Worm (Caenorhabditis elegans) whole organism, young adult: Measurements from ENCODE around the gene trap-3.

Source experiments
- B0035.1 ChIP-seq: sonication (generic microtip); optimal IDR thresholded peaks from 2 replicates; lab custom pipeline; 2016; ENCODE audit warnings: missing genetic modification characterization, mild to moderate bottlenecking, missing compliant biosample characterization, missing genotype, missing genetic modification reagents
- B0261.1 ChIP-seq: sonication (generic microtip); optimal IDR thresholded peaks from 2 replicates; lab custom pipeline; 2016; ENCODE audit warnings: mild to moderate bottlenecking, missing genetic modification characterization, moderate library complexity, missing compliant biosample characterization
- B0336.3 ChIP-seq: fragments of 200-800 bp; sonication (Bioruptor generic); IDR thresholded peaks from 2 replicates; pipeline ENCODE4 v1.3.6; 2022; ENCODE audit warnings: missing genetic modification characterization, missing compliant biosample characterization
- C17E4.6 ChIP-seq: fragments of 200-800 bp; sonication (Bioruptor generic); IDR thresholded peaks from 2 replicates; pipeline ENCODE4 v1.3.6; 2022; ENCODE audit warnings: missing genetic modification reagents, missing genetic modification characterization, missing compliant biosample characterization
- F10E7.11 ChIP-seq: sonication (generic microtip); optimal IDR thresholded peaks from 2 replicates; lab custom pipeline; 2017; ENCODE audit warnings: mild to moderate bottlenecking, missing genetic modification characterization, moderate library complexity, missing compliant biosample characterization
- F22D6.2 ChIP-seq: sonication (generic microtip); optimal IDR thresholded peaks from 2 replicates; lab custom pipeline; 2016; ENCODE audit warnings: mild to moderate bottlenecking, missing genetic modification characterization, missing compliant biosample characterization
- F33H1.4 ChIP-seq: fragments of 200-800 bp; sonication (Bioruptor generic); IDR thresholded peaks from 2 replicates; pipeline ENCODE4 v1.3.6; 2022; ENCODE audit warnings: missing genetic modification reagents, missing genetic modification characterization, missing compliant biosample characterization
- F49E8.2 ChIP-seq: sonication (generic microtip); optimal IDR thresholded peaks from 3 replicates; lab custom pipeline; 2017; ENCODE audit warnings: missing genetic modification characterization, mild to moderate bottlenecking, missing compliant biosample characterization, antibody characterized with exemption, moderate library complexity; ENCODE audit not compliant: insufficient read depth
- F57C9.4 ChIP-seq: sonication (generic microtip); optimal IDR thresholded peaks from 2 replicates; lab custom pipeline; 2017; ENCODE audit warnings: mild to moderate bottlenecking, missing genetic modification characterization, missing compliant biosample characterization
- T07F8.4 ChIP-seq: sonication (generic microtip); optimal IDR thresholded peaks from 2 replicates; lab custom pipeline; 2016; ENCODE audit warnings: mild to moderate bottlenecking, missing genetic modification characterization, moderate library complexity, missing compliant biosample characterization
- Y53G8AR.9 ChIP-seq: fragments of 200-800 bp; sonication (Bioruptor generic); conservative IDR thresholded peaks from 2 replicates; pipeline ENCODE4 v1.3.6; 2022; ENCODE audit warnings: missing genetic modification reagents, missing genetic modification characterization, missing compliant biosample characterization
- Y79H2A.3 ChIP-seq: fragments of 200-800 bp; sonication (Bioruptor generic); conservative IDR thresholded peaks from 2 replicates; pipeline ENCODE4 v1.3.6; 2022; ENCODE audit warnings: missing genetic modification reagents, missing genetic modification characterization, missing compliant biosample characterization
- ZK185.1 ChIP-seq: sonication (generic microtip); optimal IDR thresholded peaks from 2 replicates; lab custom pipeline; 2016; ENCODE audit warnings: mild to moderate bottlenecking, missing genetic modification characterization, missing compliant biosample characterization; ENCODE audit not compliant: poor library complexity, severe bottlenecking
- ama-1 ChIP-seq, 3 experiments: fragments of 150-350 bp in 1 of 3; sonication (generic microtip) in 2 of 3; optimal IDR thresholded peaks; 2 replicates each; lab custom pipeline; 2014 to 2018; ENCODE audit warnings: missing biosample characterization in 2 of 3, missing genetic modification characterization in 2 of 3, missing genetic modification reagents in 2 of 3
- athp-1 ChIP-seq: sonication (generic microtip); optimal IDR thresholded peaks from 2 replicates; lab custom pipeline; 2017; ENCODE audit warnings: mild to moderate bottlenecking, missing genetic modification characterization, missing compliant biosample characterization
- attf-5 ChIP-seq: fragments of 200-800 bp; sonication (Bioruptor generic); optimal IDR thresholded peaks from 2 replicates; lab custom pipeline; 2018; ENCODE audit warnings: mild to moderate bottlenecking, missing genetic modification characterization, missing compliant biosample characterization
- bed-1 ChIP-seq: fragments of 200-800 bp; sonication (Bioruptor generic); IDR thresholded peaks from 2 replicates; pipeline ENCODE4 v1.3.6; 2022; ENCODE audit warnings: missing genetic modification reagents, missing genetic modification characterization, missing compliant biosample characterization
- cebp-1 ChIP-seq, 2 experiments: fragments of 200-800 bp in 1 of 2; sonication (Bioruptor generic) in 1 of 2; sonication (generic microtip) in 1 of 2; IDR thresholded peaks in 1 of 2; optimal IDR thresholded peaks in 1 of 2; 2 replicates each; pipeline versions ENCODE4 v1.3.6 to Lab custom; 2017 to 2022; ENCODE audit warnings: missing compliant biosample characterization in 2 of 2, missing genetic modification characterization in 2 of 2, mild to moderate bottlenecking in 1 of 2, missing genetic modification reagents in 1 of 2, moderate library complexity in 1 of 2
- ceh-100 ChIP-seq: fragments of 200-800 bp; sonication (Bioruptor generic); IDR thresholded peaks from 2 replicates; pipeline ENCODE4 v1.3.6; 2022; ENCODE audit warnings: missing genetic modification reagents, missing genetic modification characterization, missing compliant biosample characterization
- ceh-58 ChIP-seq: fragments of 200-800 bp; sonication (Bioruptor generic); IDR thresholded peaks from 2 replicates; pipeline ENCODE4 v1.3.6; 2022; ENCODE audit warnings: missing genetic modification characterization, missing compliant biosample characterization
- ceh-91 ChIP-seq: fragments of 200-800 bp; sonication (Bioruptor generic); IDR thresholded peaks from 2 replicates; pipeline ENCODE4 v1.3.6; 2022; ENCODE audit warnings: missing genetic modification reagents, missing genetic modification characterization, missing compliant biosample characterization
- chd-7 ChIP-seq: sonication (generic microtip); optimal IDR thresholded peaks from 2 replicates; lab custom pipeline; 2016; ENCODE audit warnings: mild to moderate bottlenecking, missing genetic modification characterization, moderate library complexity, missing compliant biosample characterization
- die-1 ChIP-seq: sonication (generic microtip); optimal IDR thresholded peaks from 2 replicates; lab custom pipeline; 2016; ENCODE audit warnings: missing genotype, mild to moderate bottlenecking, missing genetic modification characterization, missing compliant biosample characterization
- dpl-1 ChIP-seq: fragments of 150-350 bp; optimal IDR thresholded peaks from 2 replicates; lab custom pipeline; 2014; ENCODE audit warnings: missing biosample characterization, missing genetic modification reagents, missing genetic modification characterization
- efl-1 ChIP-seq: fragments of 150-350 bp; optimal IDR thresholded peaks from 2 replicates; lab custom pipeline; 2014; ENCODE audit warnings: missing biosample characterization, missing genetic modification reagents, missing genetic modification characterization
- egl-18 ChIP-seq: fragments of 200-800 bp; sonication (Bioruptor generic); IDR thresholded peaks from 2 replicates; pipeline ENCODE4 v1.3.6; 2022; ENCODE audit warnings: missing genetic modification reagents, missing genetic modification characterization, missing compliant biosample characterization
- egl-44 ChIP-seq: fragments of 200-800 bp; sonication (Bioruptor generic); IDR thresholded peaks from 2 replicates; pipeline ENCODE4 v1.3.6; 2022; ENCODE audit warnings: missing genetic modification reagents, missing genetic modification characterization, missing compliant biosample characterization
- fkh-3 ChIP-seq: sonication (generic microtip); optimal IDR thresholded peaks from 2 replicates; lab custom pipeline; 2016; ENCODE audit warnings: mild to moderate bottlenecking, missing genetic modification characterization, missing compliant biosample characterization
- him-1 ChIP-seq: sonication (generic microtip); optimal IDR thresholded peaks from 2 replicates; lab custom pipeline; 2016; ENCODE audit warnings: missing genotype, missing genetic modification reagents, missing genetic modification characterization, missing compliant biosample characterization
- hmg-1.2 ChIP-seq: fragments of 200-800 bp; sonication (Bioruptor generic); IDR thresholded peaks from 2 replicates; pipeline ENCODE4 v1.3.6; 2022; ENCODE audit warnings: missing genetic modification reagents, missing genetic modification characterization, missing compliant biosample characterization
- lin-26 ChIP-seq: fragments of 200-800 bp; sonication (Bioruptor generic); IDR thresholded peaks from 2 replicates; pipeline ENCODE4 v1.3.6; 2022; ENCODE audit warnings: missing genetic modification reagents, missing genetic modification characterization, missing compliant biosample characterization
- nfya-2 ChIP-seq: fragments of 200-800 bp; sonication (Bioruptor generic); IDR thresholded peaks from 2 replicates; pipeline ENCODE4 v1.3.6; 2022; ENCODE audit warnings: missing genetic modification reagents, missing genetic modification characterization, missing compliant biosample characterization
- nhr-90 ChIP-seq: sonication (generic microtip); optimal IDR thresholded peaks from 2 replicates; lab custom pipeline; 2016; ENCODE audit warnings: missing genotype, mild to moderate bottlenecking, missing genetic modification characterization, missing compliant biosample characterization
- rec-8 ChIP-seq, 2 experiments: sonication (generic microtip); optimal IDR thresholded peaks; 2 replicates each; lab custom pipeline; 2016; ENCODE audit warnings: mild to moderate bottlenecking in 2 of 2, missing genetic modification characterization in 2 of 2, missing genetic modification reagents in 2 of 2, missing genotype in 2 of 2, missing biosample characterization in 1 of 2, missing compliant biosample characterization in 1 of 2, moderate library complexity in 1 of 2
- rpc-1 ChIP-seq, 2 experiments: fragments of 150-350 bp in 1 of 2; sonication (generic microtip) in 1 of 2; optimal IDR thresholded peaks; 2 replicates each; lab custom pipeline; 2014 to 2018; ENCODE audit warnings: missing biosample characterization in 1 of 2, missing genetic modification characterization in 1 of 2, missing genetic modification reagents in 1 of 2, missing genotype in 1 of 2
- sea-2 ChIP-seq: fragments of 200-800 bp; sonication (Bioruptor generic); IDR thresholded peaks from 2 replicates; pipeline ENCODE4 v1.3.6; 2022; ENCODE audit warnings: missing genetic modification characterization, missing compliant biosample characterization
- sptf-2 ChIP-seq: fragments of 200-800 bp; sonication (Bioruptor generic); optimal IDR thresholded peaks from 2 replicates; lab custom pipeline; 2018; ENCODE audit warnings: mild to moderate bottlenecking, missing genetic modification characterization, missing compliant biosample characterization
- unc-62 ChIP-seq: fragments of 150-350 bp; optimal IDR thresholded peaks from 2 replicates; lab custom pipeline; 2014; ENCODE audit warnings: missing biosample characterization, missing genetic modification reagents, missing genetic modification characterization
- xnd-1 ChIP-seq: sonication (generic microtip); optimal IDR thresholded peaks from 2 replicates; lab custom pipeline; 2016; ENCODE audit warnings: missing genotype, missing genetic modification reagents, missing genetic modification characterization, missing compliant biosample characterization
- zfh-2 ChIP-seq: fragments of 200-800 bp; sonication (Bioruptor generic); conservative IDR thresholded peaks from 2 replicates; pipeline ENCODE4 v1.3.6; 2022; ENCODE audit warnings: missing genetic modification reagents, missing genetic modification characterization, missing compliant biosample characterization
- ztf-25 ChIP-seq: fragments of 200-800 bp; sonication (Bioruptor generic); IDR thresholded peaks from 2 replicates; pipeline ENCODE4 v1.3.6; 2022; ENCODE audit warnings: missing genetic modification reagents, missing genetic modification characterization, missing compliant biosample characterization
- ztf-26 ChIP-seq: sonication (generic microtip); optimal IDR thresholded peaks from 2 replicates; lab custom pipeline; 2017; ENCODE audit warnings: missing genetic modification characterization, missing compliant biosample characterization

Gene trap-3

DNA sequence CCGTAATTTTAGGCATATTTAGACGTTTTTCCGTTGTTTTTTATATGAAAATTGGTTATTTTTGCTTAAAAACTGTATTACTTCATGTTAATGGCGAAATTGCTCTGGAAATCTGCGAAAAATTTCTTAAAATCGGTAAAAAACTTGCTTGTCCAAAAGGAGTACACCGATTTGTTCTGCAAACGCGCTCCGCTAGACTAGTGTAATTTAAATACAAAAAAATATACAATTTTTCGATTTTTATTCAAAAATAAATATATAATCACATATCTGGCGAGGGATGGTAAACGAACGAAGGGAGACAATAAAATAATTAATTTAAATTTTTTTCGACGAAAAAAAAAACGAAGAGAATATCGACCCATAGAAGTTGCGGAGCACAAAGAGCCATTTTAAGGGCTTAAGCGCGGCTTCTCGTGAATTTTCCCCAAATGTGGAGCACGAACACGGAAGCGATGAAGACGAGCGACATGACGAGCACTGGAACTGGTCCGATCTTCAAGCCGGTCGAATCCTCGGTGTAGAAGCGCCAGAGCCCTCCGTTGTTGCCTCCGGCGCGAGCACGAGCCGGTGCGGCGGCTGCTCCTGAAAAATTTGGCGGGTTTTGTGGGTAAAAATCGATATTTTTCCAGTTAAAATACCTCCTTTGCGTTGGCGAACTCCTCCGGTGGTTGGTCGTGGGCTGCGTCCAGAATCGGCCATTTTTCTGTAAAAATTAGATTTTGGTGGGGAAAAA, 1.1 kb upstream of the trap-3 start, which contains the start of gene sec-61.B (continued):
- TF ChIP-seq F57C9.4 (tag; lab: Kevin White, UChicago) (no peak), attf-5 (no peak), nhr-90 (tag; lab: Kevin White, UChicago) (no peak), sptf-2 (GFP tag; lab: Kevin White, UChicago) (no peak), Y53G8AR.9 (GFP tag; lab: Robert Waterston, UW) (peak; percentile 77; the same call in 1 of the 2 replicates), cebp-1 (GFP tag; IDR thresholded peaks at IDR 0.05; lab: Robert Waterston, UW) (no peak), cebp-1 (tag; optimal IDR thresholded peaks at IDR 0.05; lab: Kevin White, UChicago) (peak; percentile 31), ama-1 (optimal IDR thresholded peaks at IDR 0.05; lab: Kevin White, UChicago) (no peak), ama-1 (GFP tag; optimal IDR thresholded peaks at IDR 0.05; lab: Kevin White, UChicago) (peak; percentile 9 to 19), C17E4.6 (GFP tag; lab: Robert Waterston, UW) (no peak), ZK185.1 (tag; lab: Kevin White, UChicago) (no peak)

DNA sequence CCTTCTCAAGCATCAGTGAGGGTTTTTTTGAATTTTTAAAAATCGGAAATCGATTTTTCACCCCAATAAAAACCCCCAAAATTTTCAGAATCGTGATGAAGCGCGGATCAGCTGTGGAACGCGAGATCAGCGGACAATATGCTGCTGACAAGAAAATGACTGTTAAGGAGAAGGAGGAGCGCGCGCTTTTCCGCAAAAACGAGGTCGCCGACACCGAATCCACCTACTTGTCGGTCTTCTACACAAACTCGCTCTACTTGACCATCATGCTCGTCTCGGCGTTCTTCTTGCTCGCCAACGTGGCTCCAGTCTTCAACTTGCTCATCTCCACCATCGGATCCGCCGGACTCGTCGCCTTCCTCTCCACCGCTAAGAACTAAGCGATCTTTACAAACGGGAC, 500 bp downstream of the trap-3 start:
- TF ChIP-seq die-1 (tag; lab: Kevin White, UChicago) (no peak), zfh-2 (peak; percentile 57; the same call in 1 of the 2 replicates), egl-18 (GFP tag; lab: Robert Waterston, UW) (0 out of 2 replicates have a peak, but pooled peaks have one; percentile 17)

DNA sequence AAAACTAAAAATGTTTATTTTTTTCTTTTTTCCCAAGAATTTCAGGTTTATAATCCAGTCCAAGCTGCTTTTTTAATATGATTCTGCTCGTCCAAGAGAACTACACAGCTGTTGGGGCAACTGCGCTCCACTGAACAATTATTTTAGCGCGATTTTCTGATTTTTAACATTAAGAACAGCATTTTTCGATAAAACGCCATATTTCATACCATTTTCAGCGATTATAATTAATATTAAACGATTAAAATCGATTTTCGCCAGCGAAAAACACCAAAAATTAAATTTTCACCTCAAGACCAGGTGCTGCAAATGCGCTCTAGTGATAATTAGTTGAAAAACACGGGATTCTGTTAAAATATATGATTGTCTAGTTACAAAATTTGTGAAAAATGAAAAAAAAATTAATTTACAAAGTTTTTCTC, 1.0 kb downstream of the trap-3 start:
- peak; percentile 85 for TF ChIP-seq B0336.3 (GFP tag; lab: Robert Waterston, UW)
- no peak for TF ChIP-seq T07F8.4
- no peak for TF ChIP-seq ztf-25
- peak; percentile 45 for TF ChIP-seq efl-1 (GFP tag; lab: Kevin White, UChicago)
- TF ChIP-seq fkh-3 (tag; lab: Kevin White, UChicago) = no peak
- no peak for TF ChIP-seq ceh-100 (GFP tag; lab: Robert Waterston, UW)
- TF ChIP-seq ceh-91 = no peak
- TF ChIP-seq ceh-58 (GFP tag; lab: Robert Waterston, UW) = no peak
- no peak for TF ChIP-seq bed-1 (GFP tag; lab: Robert Waterston, UW)
- no peak for TF ChIP-seq nfya-2 (GFP tag; lab: Robert Waterston, UW)
- TF ChIP-seq hmg-1.2 (GFP tag; lab: Robert Waterston, UW) = peak; percentile 14; the same call in 1 of the 2 replicates
- peak; percentile 86 for TF ChIP-seq athp-1 (tag; lab: Kevin White, UChicago)
- peak; percentile 25; the same call in 1 of the 2 replicates for TF ChIP-seq F33H1.4 (GFP tag; lab: Robert Waterston, UW)
- TF ChIP-seq F49E8.2 (tag; lab: Kevin White, UChicago) = peak; percentile 63
- TF ChIP-seq sea-2 (GFP tag; lab: Robert Waterston, UW) = no peak
- peak; percentile 46 for TF ChIP-seq F10E7.11 (tag; lab: Kevin White, UChicago)
- no peak for TF ChIP-seq egl-44 (GFP tag; lab: Robert Waterston, UW)
- TF ChIP-seq lin-26 = no peak
- no peak for TF ChIP-seq him-1 (tag; lab: Kevin White, UChicago)
- no peak; the same call in 1 of the 2 replicates for TF ChIP-seq Y79H2A.3 (GFP tag; lab: Robert Waterston, UW)
- TF ChIP-seq dpl-1 (GFP tag; lab: Kevin White, UChicago) = no peak
- TF ChIP-seq F57C9.4 (tag; lab: Kevin White, UChicago) = no peak
- no peak for TF ChIP-seq rec-8 (tag; optimal IDR thresholded peaks at IDR 0.05; lab: Kevin White, UChicago)
- TF ChIP-seq B0261.1 (tag; lab: Kevin White, UChicago) = peak; percentile 35
- peak; percentile 55 for TF ChIP-seq chd-7 (tag; lab: Kevin White, UChicago)
- no peak for TF ChIP-seq rpc-1 (optimal IDR thresholded peaks at IDR 0.05; lab: Kevin White, UChicago)
- no peak for TF ChIP-seq rpc-1 (tag; optimal IDR thresholded peaks at IDR 0.05; lab: Kevin White, UChicago)
- no peak for TF ChIP-seq F22D6.2 (tag; lab: Kevin White, UChicago)
- peak; percentile 45 for TF ChIP-seq B0035.1 (tag; lab: Kevin White, UChicago)
- peak; percentile 60 for TF ChIP-seq ztf-26 (tag; lab: Kevin White, UChicago)
- no peak for TF ChIP-seq ama-1 (optimal IDR thresholded peaks at IDR 0.05; lab: Kevin White, UChicago)
- TF ChIP-seq ama-1 (GFP tag; optimal IDR thresholded peaks at IDR 0.05; lab: Kevin White, UChicago) = no peak
- no peak for TF ChIP-seq xnd-1 (tag; lab: Kevin White, UChicago)
- TF ChIP-seq unc-62 (GFP tag; lab: Kevin White, UChicago) = no peak
